Worm (Caenorhabditis elegans) whole organism, young adult: Measurements from ENCODE around the gene fbxb-74.

Experiments used
- akir-1 ChIP-seq: fragments of 200-800 bp; sonication (Bioruptor generic); optimal IDR thresholded peaks from 2 replicates; lab custom pipeline; 2018; ENCODE audit warnings: mild to moderate bottlenecking, missing genetic modification characterization, moderate library complexity, missing compliant biosample characterization
- lin-26 ChIP-seq: fragments of 200-800 bp; sonication (Bioruptor generic); IDR thresholded peaks from 2 replicates; pipeline ENCODE4 v1.3.6; 2022; ENCODE audit warnings: missing genetic modification reagents, missing genetic modification characterization, missing compliant biosample characterization
- nhr-120 ChIP-seq: fragments of 200-800 bp; sonication (Bioruptor generic); IDR thresholded peaks from 2 replicates; pipeline ENCODE4 v1.3.6; 2022; ENCODE audit warnings: missing genetic modification characterization, missing compliant biosample characterization
- sdz-38 ChIP-seq: sonication (generic microtip); optimal IDR thresholded peaks from 2 replicates; lab custom pipeline; 2016; ENCODE audit warnings: missing genotype, missing genetic modification characterization, missing compliant biosample characterization

DNA sequence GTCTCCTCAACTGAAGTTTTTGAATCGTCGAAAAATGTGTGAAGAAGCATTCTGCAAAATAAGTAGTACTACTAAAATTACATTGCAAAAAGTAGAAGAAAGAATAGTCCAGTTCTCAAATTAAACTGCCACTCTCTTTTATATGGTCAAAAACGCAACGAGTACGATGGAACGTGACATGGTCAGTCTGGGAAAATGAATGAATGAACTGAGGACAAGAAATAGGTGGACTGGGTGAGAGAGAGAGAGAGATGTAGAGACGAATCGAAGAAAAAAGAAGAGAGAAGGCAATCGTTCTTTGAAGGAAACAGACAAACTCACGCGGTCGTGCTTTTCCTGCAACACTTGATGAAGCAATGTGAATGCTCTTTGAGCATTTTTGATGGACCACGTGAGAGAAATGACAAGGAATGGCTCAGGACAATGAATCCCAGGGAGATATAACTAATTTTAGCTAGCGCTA is 38.0 kb upstream of the fbxb-74 start, which contains the start of gene M01H9.3:
- TF ChIP-seq lin-26 (GFP tag; lab: Robert Waterston, UW): 0 out of 2 replicates have a peak, but pooled peaks have one; percentile 40
- no peak for TF ChIP-seq akir-1 (GFP tag; lab: Kevin White, UChicago)
- no peak for TF ChIP-seq nhr-120 (GFP tag; lab: Robert Waterston, UW)
- no peak for TF ChIP-seq sdz-38
